Worm (Caenorhabditis elegans) whole organism, late embryonic: ENCODE data around the gene hmg-4.

Experiments
- K09A11.1 ChIP-seq: sonication (generic microtip); optimal IDR thresholded peaks from 2 replicates; lab custom pipeline; 2017; ENCODE audit warnings: antibody characterized with exemption, mild to moderate bottlenecking, missing genetic modification characterization, missing compliant biosample characterization; ENCODE audit not compliant: insufficient read depth
- dmd-4 ChIP-seq: sonication (generic microtip); optimal IDR thresholded peaks from 2 replicates; lab custom pipeline; 2016; ENCODE audit warnings: borderline replicate concordance, missing genetic modification characterization, missing compliant biosample characterization
- elt-2 ChIP-seq: sonication (generic microtip); optimal IDR thresholded peaks from 2 replicates; lab custom pipeline; 2016; ENCODE audit warnings: missing genetic modification reagents, missing genetic modification characterization, missing compliant biosample characterization
- fkh-10 ChIP-seq: fragments of 150-350 bp; optimal IDR thresholded peaks from 2 replicates; lab custom pipeline; 2014; ENCODE audit warnings: missing biosample characterization, missing genetic modification reagents, missing genetic modification characterization
- fkh-6 ChIP-seq: sonication (generic microtip); optimal IDR thresholded peaks from 2 replicates; lab custom pipeline; 2016; ENCODE audit warnings: missing genetic modification characterization, missing compliant biosample characterization
- lim-6 ChIP-seq: sonication (generic microtip); optimal IDR thresholded peaks from 2 replicates; lab custom pipeline; 2016; ENCODE audit warnings: missing genetic modification characterization, missing compliant biosample characterization
- nfya-1 ChIP-seq: sonication (generic microtip); optimal IDR thresholded peaks from 2 replicates; lab custom pipeline; 2017; ENCODE audit warnings: missing genetic modification characterization, mild to moderate bottlenecking, missing compliant biosample characterization, antibody characterized with exemption, moderate library complexity
- pag-3 ChIP-seq: sonication (generic microtip); optimal IDR thresholded peaks from 2 replicates; lab custom pipeline; 2016; ENCODE audit warnings: missing compliant biosample characterization, missing genetic modification characterization, borderline replicate concordance
- tbx-2 ChIP-seq: sonication (generic microtip); optimal IDR thresholded peaks from 2 replicates; lab custom pipeline; 2016; ENCODE audit warnings: missing genetic modification characterization, missing compliant biosample characterization

ce11 chrIII:7375434-7375833 lies 6.0 kb downstream of the hmg-4 start:
- TF ChIP-seq K09A11.1 (tag; lab: Kevin White, UChicago), result no peak
- TF ChIP-seq dmd-4 (tag; lab: Kevin White, UChicago), result no peak
- no peak for TF ChIP-seq fkh-10
- no peak for TF ChIP-seq fkh-6
- peak; percentile 61 for TF ChIP-seq elt-2 (tag; lab: Kevin White, UChicago)
- TF ChIP-seq lim-6 (tag; lab: Kevin White, UChicago), result no peak
- TF ChIP-seq tbx-2 (tag; lab: Kevin White, UChicago), result no peak
- TF ChIP-seq pag-3 (tag; lab: Kevin White, UChicago), result no peak
- TF ChIP-seq nfya-1 (tag; lab: Kevin White, UChicago), result no peak
